Fruit fly (Drosophila melanogaster) whole organism, embryonic: Measurements from ENCODE around the gene CG34107.

Experiments
- Antp ChIP-seq: fragments of 200-800 bp; sonication (Bioruptor generic); optimal IDR thresholded peaks from 3 replicates; lab custom pipeline; 2016; ENCODE audit warnings: missing biosample characterization, missing genetic modification characterization
- Bgb ChIP-seq: fragments of 200-800 bp; sonication (Bioruptor generic); IDR thresholded peaks from 2 replicates; pipeline ENCODE4 v1.3.6; 2022; ENCODE audit warnings: missing biosample characterization, missing genetic modification characterization; ENCODE audit not compliant: partially characterized antibody
- CG10959 ChIP-seq: fragments of 200-800 bp; sonication (Bioruptor generic); IDR thresholded peaks from 2 replicates; pipeline ENCODE4 v1.3.6; 2022; ENCODE audit warnings: missing biosample characterization, missing genetic modification characterization
- CG11398 ChIP-seq: fragments of 200-800 bp; sonication (Bioruptor generic); optimal IDR thresholded peaks from 2 replicates; lab custom pipeline; 2016; ENCODE audit warnings: missing biosample characterization, missing genetic modification characterization
- CG11696 ChIP-seq: fragments of 200-800 bp; sonication (Bioruptor generic); IDR thresholded peaks from 2 replicates; pipeline ENCODE4 v1.3.6; 2022; ENCODE audit warnings: missing biosample characterization, missing genetic modification characterization
- CG13123 ChIP-seq: fragments of 200-800 bp; sonication (Bioruptor generic); optimal IDR thresholded peaks from 2 replicates; lab custom pipeline; 2016; ENCODE audit warnings: missing biosample characterization, missing genetic modification characterization
- CG15601 ChIP-seq: fragments of 200-800 bp; sonication (Bioruptor generic); optimal IDR thresholded peaks from 3 replicates; lab custom pipeline; 2019; ENCODE audit warnings: missing biosample characterization, mild to moderate bottlenecking, missing genetic modification characterization, moderate library complexity
- CG1603 ChIP-seq: fragments of 200-800 bp; sonication (Bioruptor generic); optimal IDR thresholded peaks from 2 replicates; lab custom pipeline; 2019; ENCODE audit warnings: missing biosample characterization, mild to moderate bottlenecking, missing genetic modification characterization, moderate library complexity
- CG17385 ChIP-seq: fragments of 200-800 bp; sonication (Bioruptor generic); optimal IDR thresholded peaks from 3 replicates; lab custom pipeline; 2018; ENCODE audit warnings: missing biosample characterization, mild to moderate bottlenecking, missing genetic modification characterization
- CG17568 ChIP-seq: fragments of 200-800 bp; sonication (Bioruptor generic); optimal IDR thresholded peaks from 2 replicates; lab custom pipeline; 2018; ENCODE audit warnings: missing biosample characterization, mild to moderate bottlenecking, missing genetic modification characterization, moderate library complexity
- CG18764 ChIP-seq: fragments of 200-800 bp; sonication (Bioruptor generic); optimal IDR thresholded peaks from 3 replicates; lab custom pipeline; 2016; ENCODE audit warnings: missing biosample characterization, missing genetic modification characterization
- CG31365 ChIP-seq: fragments of 200-800 bp; sonication (Bioruptor generic); optimal IDR thresholded peaks from 2 replicates; lab custom pipeline; 2018; ENCODE audit warnings: missing biosample characterization, mild to moderate bottlenecking, missing genetic modification characterization
- CG3407 ChIP-seq: fragments of 200-800 bp; sonication (Bioruptor generic); optimal IDR thresholded peaks from 2 replicates; lab custom pipeline; 2018; ENCODE audit warnings: missing biosample characterization, mild to moderate bottlenecking, missing genetic modification characterization
- CG34422 ChIP-seq: fragments of 200-800 bp; sonication (Bioruptor generic); IDR thresholded peaks from 3 replicates; pipeline ENCODE4 v1.3.6; 2022; ENCODE audit warnings: missing biosample characterization, missing genetic modification characterization
- CG6272 ChIP-seq: fragments of 200-800 bp; sonication (Bioruptor generic); IDR thresholded peaks from 2 replicates; pipeline ENCODE4 v1.3.6; 2022; ENCODE audit warnings: missing biosample characterization, missing genetic modification characterization
- CG7271 ChIP-seq: fragments of 200-800 bp; sonication (Bioruptor generic); optimal IDR thresholded peaks from 2 replicates; lab custom pipeline; 2018; ENCODE audit warnings: missing biosample characterization, mild to moderate bottlenecking, missing genetic modification characterization, moderate library complexity
- CG7987 ChIP-seq: fragments of 200-800 bp; sonication (Bioruptor generic); optimal IDR thresholded peaks from 2 replicates; lab custom pipeline; 2018; ENCODE audit warnings: missing biosample characterization, mild to moderate bottlenecking, missing genetic modification characterization, moderate library complexity
- CG8359 ChIP-seq: fragments of 200-800 bp; sonication (Bioruptor generic); optimal IDR thresholded peaks from 2 replicates; lab custom pipeline; 2017; ENCODE audit warnings: missing biosample characterization, mild to moderate bottlenecking, missing genetic modification characterization, borderline replicate concordance
- D ChIP-seq, 2 experiments: fragments of 200-800 bp in 1 of 2; fragments of >200 bp in 1 of 2; sonication (Bioruptor generic) in 1 of 2; optimal IDR thresholded peaks; 2 replicates in 1 of 2; 3 replicates in 1 of 2; lab custom pipeline; 2017; ENCODE audit warnings: mild to moderate bottlenecking in 1 of 2, missing biosample characterization in 1 of 2, missing genetic modification characterization in 1 of 2, missing genetic modification reagents in 1 of 2
- D19B ChIP-seq: fragments of 200-800 bp; sonication (Bioruptor generic); optimal IDR thresholded peaks from 2 replicates; lab custom pipeline; 2017; ENCODE audit warnings: missing biosample characterization, mild to moderate bottlenecking, missing genetic modification characterization
- Dek ChIP-seq: fragments of 200-800 bp; sonication (Bioruptor generic); optimal IDR thresholded peaks from 3 replicates; lab custom pipeline; 2019; ENCODE audit warnings: missing biosample characterization, mild to moderate bottlenecking, missing genetic modification characterization, moderate library complexity
- E2f2 ChIP-seq: fragments of 200-800 bp; sonication (Bioruptor generic); IDR thresholded peaks from 2 replicates; pipeline ENCODE4 v1.3.6; 2022; ENCODE audit warnings: missing biosample characterization, missing genetic modification characterization
- Ets65A ChIP-seq: fragments of 200-800 bp; sonication (Bioruptor generic); peaks from one replicate; lab custom pipeline; 2016; ENCODE audit warnings: missing biosample characterization, missing genetic modification characterization
- HHEX ChIP-seq: fragments of 200-800 bp; sonication (Bioruptor generic); optimal IDR thresholded peaks from 3 replicates; lab custom pipeline; 2017; ENCODE audit warnings: missing biosample characterization, mild to moderate bottlenecking, missing genetic modification characterization, missing genetic modification reagents
- Med ChIP-seq: fragments of 200-800 bp; sonication (Bioruptor generic); peaks from one replicate; lab custom pipeline; 2016; ENCODE audit warnings: missing biosample characterization, missing genetic modification characterization, mild to moderate bottlenecking, inconsistent platforms, moderate library complexity
- Meics ChIP-seq: fragments of 200-800 bp; sonication (Bioruptor generic); optimal IDR thresholded peaks from 2 replicates; lab custom pipeline; 2017; ENCODE audit warnings: missing biosample characterization, mild to moderate bottlenecking, missing genetic modification characterization
- Nf-YC ChIP-seq: fragments of 200-800 bp; optimal IDR thresholded peaks from 3 replicates; lab custom pipeline; 2019; ENCODE audit warnings: missing biosample characterization, mild to moderate bottlenecking, missing genetic modification characterization, moderate library complexity
- bcd ChIP-seq: fragments of 200-800 bp; sonication (Bioruptor generic); optimal IDR thresholded peaks from 2 replicates; lab custom pipeline; 2017; ENCODE audit warnings: missing biosample characterization, mild to moderate bottlenecking, missing genetic modification characterization
- dmrt11E ChIP-seq: fragments of 200-800 bp; sonication (Bioruptor generic); optimal IDR thresholded peaks from 3 replicates; lab custom pipeline; 2018; ENCODE audit warnings: missing biosample characterization, mild to moderate bottlenecking, missing genetic modification characterization, moderate library complexity
- dysf ChIP-seq: fragments of 200-800 bp; sonication (Bioruptor generic); IDR thresholded peaks from 3 replicates; pipeline ENCODE4 v1.3.6; 2022; ENCODE audit warnings: missing biosample characterization, missing genetic modification characterization
- gro ChIP-seq: fragments of 200-800 bp; sonication (Bioruptor generic); optimal IDR thresholded peaks from 2 replicates; lab custom pipeline; 2016; ENCODE audit warnings: missing biosample characterization, missing genetic modification characterization
- gsb-n ChIP-seq: fragments of 200-800 bp; sonication (Bioruptor generic); optimal IDR thresholded peaks from 3 replicates; lab custom pipeline; 2018; ENCODE audit warnings: missing biosample characterization, mild to moderate bottlenecking, missing genetic modification characterization
- gt ChIP-seq: fragments of 200-800 bp; sonication (Bioruptor generic); IDR thresholded peaks from 2 replicates; pipeline ENCODE4 v1.3.6; 2022; ENCODE audit warnings: missing biosample characterization, missing genetic modification characterization
- hth ChIP-seq: fragments of >200 bp; optimal IDR thresholded peaks from 2 replicates; lab custom pipeline; 2017; ENCODE audit warnings: inconsistent platforms
- ind ChIP-seq: fragments of 200-800 bp; sonication (Bioruptor generic); optimal IDR thresholded peaks from 3 replicates; lab custom pipeline; 2016; ENCODE audit warnings: missing biosample characterization, missing genetic modification characterization
- inv ChIP-seq: fragments of 200-800 bp; sonication (Bioruptor generic); IDR thresholded peaks from 2 replicates; pipeline ENCODE4 v1.3.6; 2022; ENCODE audit warnings: missing biosample characterization, missing genetic modification characterization; ENCODE audit not compliant: partially characterized antibody
- klu ChIP-seq: fragments of 200-800 bp; sonication (Bioruptor generic); IDR thresholded peaks from 2 replicates; pipeline ENCODE4 v1.3.6; 2022; ENCODE audit warnings: missing biosample characterization, missing genetic modification characterization
- lola ChIP-seq, 3 experiments: fragments of >200 bp in 2 of 3; fragments of 200-800 bp in 1 of 3; sonication (Bioruptor generic) in 1 of 3; optimal IDR thresholded peaks; 2 replicates each; lab custom pipeline; 2017 to 2019; ENCODE audit warnings: missing biosample characterization in 3 of 3, missing genetic modification characterization in 3 of 3, mild to moderate bottlenecking in 1 of 3, moderate library complexity in 1 of 3
- pb ChIP-seq: fragments of 200-800 bp; sonication (Bioruptor generic); optimal IDR thresholded peaks from 3 replicates; lab custom pipeline; 2016; ENCODE audit warnings: missing biosample characterization, missing genetic modification characterization
- pnt ChIP-seq: fragments of 200-800 bp; sonication (Bioruptor generic); optimal IDR thresholded peaks from 3 replicates; lab custom pipeline; 2016; ENCODE audit warnings: missing biosample characterization, missing genetic modification characterization
- prd ChIP-seq, 3 experiments: fragments of >200 bp in 2 of 3; fragments of 200-800 bp in 1 of 3; sonication (Bioruptor generic) in 1 of 3; optimal IDR thresholded peaks in 2 of 3; IDR thresholded peaks in 1 of 3; 2 replicates in 2 of 3; 3 replicates in 1 of 3; pipeline versions ENCODE4 v1.3.6 to Lab custom; 2017 to 2022; ENCODE audit warnings: missing biosample characterization in 1 of 3, missing genetic modification characterization in 1 of 3
- psq ChIP-seq: fragments of 200-800 bp; sonication (Bioruptor generic); optimal IDR thresholded peaks from 2 replicates; lab custom pipeline; 2017; ENCODE audit warnings: missing biosample characterization, missing genetic modification characterization
- stc ChIP-seq: fragments of 200-800 bp; sonication (Bioruptor generic); IDR thresholded peaks from 2 replicates; pipeline ENCODE4 v1.3.6; 2022; ENCODE audit warnings: missing biosample characterization, missing genetic modification characterization
- tna ChIP-seq: fragments of 200-800 bp; sonication (Bioruptor generic); IDR thresholded peaks from 2 replicates; pipeline ENCODE4 v1.3.6; 2022; ENCODE audit warnings: missing biosample characterization, missing genetic modification characterization; ENCODE audit not compliant: partially characterized antibody
- twi ChIP-seq: fragments of 200-800 bp; optimal IDR thresholded peaks from 2 replicates; lab custom pipeline; 2019; ENCODE audit warnings: missing biosample characterization, mild to moderate bottlenecking, missing genetic modification characterization, moderate library complexity
- unpg ChIP-seq: fragments of 200-800 bp; sonication (Bioruptor generic); optimal IDR thresholded peaks from 3 replicates; lab custom pipeline; 2018; ENCODE audit warnings: missing biosample characterization, mild to moderate bottlenecking, missing genetic modification characterization, moderate library complexity
- yki ChIP-seq: fragments of >200 bp; optimal IDR thresholded peaks from 3 replicates; lab custom pipeline; 2018
- z ChIP-seq: fragments of 200-800 bp; sonication (Bioruptor generic); IDR thresholded peaks from 3 replicates; pipeline ENCODE4 v1.3.6; 2022; ENCODE audit warnings: missing biosample characterization, missing genetic modification characterization
- zf30C ChIP-seq: fragments of 200-800 bp; sonication (Bioruptor generic); optimal IDR thresholded peaks from 3 replicates; lab custom pipeline; 2018; ENCODE audit warnings: missing biosample characterization, mild to moderate bottlenecking, missing genetic modification characterization
- zfh1 ChIP-seq: fragments of 200-800 bp; sonication (Bioruptor generic); IDR thresholded peaks from 3 replicates; pipeline ENCODE4 v1.3.6; 2022; ENCODE audit warnings: missing biosample characterization, missing genetic modification characterization

CG34107 gene

dm6 chr3R:10203554-10203953 lies 21.2 kb upstream of the CG34107 start (continued):
- TF ChIP-seq CG8359 (GFP tag; lab: Kevin White, UChicago) (peak; percentile 60), gsb-n (tag; lab: Kevin White, UChicago) (peak; percentile 22), z (no peak), CG10959 (peak; percentile 14; the same call in 1 of the 2 replicates), ind (GFP tag; lab: Kevin White, UChicago) (no peak), gro (no peak), Nf-YC (tag; lab: Kevin White, UChicago) (no peak), CG1603 (tag; lab: Kevin White, UChicago) (peak; percentile 53), bcd (GFP tag; lab: Kevin White, UChicago) (peak; percentile 28), unpg (GFP tag; lab: Kevin White, UChicago) (peak; percentile 56), CG6272 (GFP tag; lab: Robert Waterston, UW) (no peak), CG3407 (no peak), dysf (GFP tag; lab: Robert Waterston, UW) (peak; percentile 28; the same call in 1 of the 3 replicates), prd (optimal IDR thresholded peaks at IDR 0.05; lab: Kevin White, UChicago) (no peak), prd (GFP tag; IDR thresholded peaks at IDR 0.05; lab: Robert Waterston, UW) (0 out of 3 replicates have a peak, but pooled peaks have one; percentile 30), CG17568 (peak; percentile 14), D (optimal IDR thresholded peaks at IDR 0.05; lab: Kevin White, UChicago) (no peak), D (GFP tag; optimal IDR thresholded peaks at IDR 0.05; lab: Kevin White, UChicago) (peak; percentile 38), psq (GFP tag; lab: Kevin White, UChicago) (no peak), CG13123 (GFP tag; lab: Kevin White, UChicago) (no peak), CG11398 (GFP tag; lab: Kevin White, UChicago) (no peak), E2f2 (GFP tag; lab: Robert Waterston, UW) (no peak), gt (GFP tag; lab: Robert Waterston, UW) (no peak), CG11696 (GFP tag; lab: Robert Waterston, UW) (no peak), CG34422 (GFP tag; lab: Robert Waterston, UW) (no peak), CG7271 (tag; lab: Kevin White, UChicago) (peak; percentile 42), HHEX (peak; percentile 12), klu (GFP tag; lab: Robert Waterston, UW) (no peak), Ets65A (peak; percentile 84), dmrt11E (tag; lab: Kevin White, UChicago) (peak; percentile 24), tna (GFP tag; lab: Robert Waterston, UW) (no peak), Dek (no peak), D19B (GFP tag; lab: Kevin White, UChicago) (no peak), yki (no peak), CG18764 (GFP tag; lab: Kevin White, UChicago) (peak; percentile 24), Antp (no peak), lola (GFP tag; optimal IDR thresholded peaks at IDR 0.05; lab: Kevin White, UChicago) (no peak), CG17385 (peak; percentile 3), pb (peak; percentile 26), Meics (peak; percentile 33), CG31365 (tag; lab: Kevin White, UChicago) (no peak), hth (lab: Kevin White, UChicago) (no peak), stc (GFP tag; lab: Robert Waterston, UW) (no peak), pnt (no peak), Bgb (GFP tag; lab: Robert Waterston, UW) (no peak), Med (GFP tag; lab: Kevin White, UChicago) (peak; percentile 90), CG15601 (peak; percentile 99), twi (tag; lab: Kevin White, UChicago) (no peak), zf30C (GFP tag; lab: Kevin White, UChicago) (no peak), CG7987 (GFP tag; lab: Kevin White, UChicago) (peak; percentile 45), inv (GFP tag; lab: Robert Waterston, UW) (no peak), zfh1 (no peak)
